Worm (Caenorhabditis elegans) whole organism, mixed stage, embryonic: ENCODE measurements around the gene copb-2.
A peak's percentile ranks its signal among the peaks of the same experiment; 100 is the strongest.

ENCODE experiments used
- M03D4.4 ChIP-seq: sonication (generic microtip); optimal IDR thresholded peaks from 2 replicates; lab custom pipeline; 2017; ENCODE audit warnings: mild to moderate bottlenecking, missing genetic modification characterization, missing compliant biosample characterization
- bed-3 ChIP-seq: fragments of 200-800 bp; sonication (Bioruptor generic); optimal IDR thresholded peaks from 3 replicates; lab custom pipeline; 2018; ENCODE audit warnings: mild to moderate bottlenecking, missing genetic modification characterization, moderate library complexity, missing compliant biosample characterization
- blmp-1 ChIP-seq: fragments of 150-350 bp; optimal IDR thresholded peaks from 2 replicates; lab custom pipeline; 2014; ENCODE audit warnings: missing biosample characterization, missing genetic modification characterization
- ceh-43 ChIP-seq: fragments of 200-800 bp; sonication (Bioruptor generic); optimal IDR thresholded peaks from 2 replicates; lab custom pipeline; 2018; ENCODE audit warnings: mild to moderate bottlenecking, missing genetic modification characterization, moderate library complexity, missing compliant biosample characterization
- ceh-83 ChIP-seq: fragments of 200-800 bp; sonication (Bioruptor generic); optimal IDR thresholded peaks from 2 replicates; lab custom pipeline; 2018; ENCODE audit warnings: mild to moderate bottlenecking, missing genetic modification characterization, missing compliant biosample characterization
- ces-1 ChIP-seq: fragments of 150-350 bp; optimal IDR thresholded peaks from 2 replicates; lab custom pipeline; 2014; ENCODE audit warnings: missing biosample characterization, missing genetic modification reagents, missing genetic modification characterization
- cnd-1 ChIP-seq: fragments of 200-800 bp; sonication (Bioruptor generic); optimal IDR thresholded peaks from 2 replicates; lab custom pipeline; 2018; ENCODE audit warnings: mild to moderate bottlenecking, missing genetic modification characterization, missing compliant biosample characterization
- drap-1 ChIP-seq: fragments of 200-800 bp; sonication (Bioruptor generic); optimal IDR thresholded peaks from 3 replicates; lab custom pipeline; 2018; ENCODE audit warnings: mild to moderate bottlenecking, missing genetic modification characterization, missing compliant biosample characterization
- elt-1 ChIP-seq: sonication (generic microtip); optimal IDR thresholded peaks from 2 replicates; lab custom pipeline; 2017; ENCODE audit warnings: missing genetic modification characterization, mild to moderate bottlenecking, missing compliant biosample characterization, antibody characterized with exemption, moderate library complexity, borderline replicate concordance; ENCODE audit not compliant: insufficient read depth
- elt-3 ChIP-seq: fragments of 150-350 bp; optimal IDR thresholded peaks from 2 replicates; lab custom pipeline; 2014; ENCODE audit warnings: missing biosample characterization, missing genetic modification characterization
- flh-1 ChIP-seq: fragments of 200-800 bp; sonication (Bioruptor generic); optimal IDR thresholded peaks from 2 replicates; lab custom pipeline; 2018; ENCODE audit warnings: mild to moderate bottlenecking, missing genetic modification characterization, moderate library complexity, missing compliant biosample characterization
- ham-2 ChIP-seq: fragments of 200-800 bp; sonication (Bioruptor generic); optimal IDR thresholded peaks from 2 replicates; lab custom pipeline; 2018; ENCODE audit warnings: mild to moderate bottlenecking, missing genetic modification characterization, missing compliant biosample characterization
- hlh-1 ChIP-seq: fragments of 150-350 bp; optimal IDR thresholded peaks from 2 replicates; lab custom pipeline; 2014; ENCODE audit warnings: missing biosample characterization, missing genetic modification reagents, missing genetic modification characterization
- lin-13 ChIP-seq: fragments of 150-350 bp; optimal IDR thresholded peaks from 2 replicates; lab custom pipeline; 2014; ENCODE audit warnings: missing biosample characterization, missing genetic modification characterization
- lin-32 ChIP-seq: fragments of 200-800 bp; sonication (Bioruptor generic); optimal IDR thresholded peaks from 2 replicates; lab custom pipeline; 2018; ENCODE audit warnings: mild to moderate bottlenecking, missing genetic modification characterization, missing compliant biosample characterization
- lsy-2 ChIP-seq: fragments of 150-350 bp; optimal IDR thresholded peaks from 2 replicates; lab custom pipeline; 2014; ENCODE audit warnings: missing biosample characterization, missing genetic modification characterization
- mab-5 ChIP-seq: fragments of 150-350 bp; optimal IDR thresholded peaks from 2 replicates; lab custom pipeline; 2014; ENCODE audit warnings: missing biosample characterization, missing genetic modification characterization
- mep-1 ChIP-seq: fragments of 150-350 bp; optimal IDR thresholded peaks from 2 replicates; lab custom pipeline; 2017; ENCODE audit warnings: missing biosample characterization, missing genetic modification reagents, missing genetic modification characterization, inconsistent platforms
- nhr-12 ChIP-seq: fragments of 150-350 bp; optimal IDR thresholded peaks from 2 replicates; lab custom pipeline; 2014; ENCODE audit warnings: missing biosample characterization, missing genetic modification characterization
- nhr-2 ChIP-seq: fragments of 150-350 bp; optimal IDR thresholded peaks from 2 replicates; lab custom pipeline; 2014; ENCODE audit warnings: missing biosample characterization, missing genetic modification characterization
- nhr-237 ChIP-seq: fragments of 150-350 bp; optimal IDR thresholded peaks from 2 replicates; lab custom pipeline; 2014; ENCODE audit warnings: missing biosample characterization, missing genetic modification characterization
- nhr-28 ChIP-seq: fragments of 150-350 bp; optimal IDR thresholded peaks from 2 replicates; lab custom pipeline; 2014; ENCODE audit warnings: missing biosample characterization, missing genetic modification characterization
- nhr-76 ChIP-seq: sonication (generic microtip); optimal IDR thresholded peaks from 2 replicates; lab custom pipeline; 2017; ENCODE audit warnings: missing biosample characterization, missing genetic modification characterization
- pha-4 ChIP-seq: fragments of 150-350 bp; optimal IDR thresholded peaks from 2 replicates; lab custom pipeline; 2018; ENCODE audit warnings: missing biosample characterization, missing genetic modification reagents, missing genetic modification characterization
- sem-2 ChIP-seq: fragments of 200-800 bp; sonication (Bioruptor generic); optimal IDR thresholded peaks from 2 replicates; lab custom pipeline; 2018; ENCODE audit warnings: mild to moderate bottlenecking, missing genetic modification characterization, missing compliant biosample characterization
- snpc-4 ChIP-seq: fragments of 150-350 bp; optimal IDR thresholded peaks from 2 replicates; lab custom pipeline; 2014; ENCODE audit warnings: missing biosample characterization, missing genetic modification characterization
- sptf-1 ChIP-seq: sonication (generic microtip); optimal IDR thresholded peaks from 2 replicates; lab custom pipeline; 2017; ENCODE audit warnings: mild to moderate bottlenecking, missing genetic modification characterization, moderate library complexity, missing compliant biosample characterization
- tbx-8 ChIP-seq: fragments of 200-800 bp; sonication (Bioruptor generic); optimal IDR thresholded peaks from 2 replicates; lab custom pipeline; 2018; ENCODE audit warnings: mild to moderate bottlenecking, missing genetic modification characterization, moderate library complexity, missing compliant biosample characterization
- unc-120 ChIP-seq: sonication (generic microtip); optimal IDR thresholded peaks from 2 replicates; lab custom pipeline; 2017; ENCODE audit warnings: missing genetic modification characterization, missing compliant biosample characterization; ENCODE audit not compliant: poor library complexity, severe bottlenecking
- unc-39 ChIP-seq: fragments of 150-350 bp; optimal IDR thresholded peaks from 2 replicates; lab custom pipeline; 2014; ENCODE audit warnings: missing biosample characterization, missing genetic modification characterization
- zip-8 ChIP-seq: fragments of 150-350 bp; optimal IDR thresholded peaks from 2 replicates; lab custom pipeline; 2014; ENCODE audit warnings: missing biosample characterization, missing genetic modification characterization
- ztf-11 ChIP-seq: fragments of 150-350 bp; optimal IDR thresholded peaks from 2 replicates; lab custom pipeline; 2014; ENCODE audit warnings: missing biosample characterization, missing genetic modification characterization

The copb-2 gene

ce11 chrIV:9477135-9477928 is 17.8 kb downstream of the copb-2 start, which contains the start of gene wrt-3 (continued):
- no peak for TF ChIP-seq hlh-1 (tag; lab: Kevin White, UChicago)
- peak; percentile 95 for TF ChIP-seq tbx-8
- no peak for TF ChIP-seq nhr-237
- TF ChIP-seq ceh-83, result peak; percentile 98

ce11 chrIV:9480936-9481335 is 21.4 kb downstream of the copb-2 start, which contains the start of gene cng-3:
Gene cng-3, minus strand, starts transcription at chrIV:9481037.
- TF ChIP-seq ceh-43 (GFP tag; lab: Kevin White, UChicago) (no peak), blmp-1 (tag; lab: Kevin White, UChicago) (no peak), M03D4.4 (no peak), nhr-2 (tag; lab: Kevin White, UChicago) (no peak), lsy-2 (tag; lab: Kevin White, UChicago) (no peak), nhr-12 (tag; lab: Kevin White, UChicago) (no peak), tbx-8 (no peak), ces-1 (no peak), flh-1 (GFP tag; lab: Kevin White, UChicago) (no peak), elt-3 (no peak)

- no peak for TF ChIP-seq nhr-2 (tag; lab: Kevin White, UChicago)
- no peak for TF ChIP-seq blmp-1 (tag; lab: Kevin White, UChicago)
- TF ChIP-seq sptf-1 (tag; lab: Kevin White, UChicago), result no peak
- TF ChIP-seq drap-1 (GFP tag; lab: Kevin White, UChicago), result no peak
- no peak for TF ChIP-seq ham-2 (GFP tag; lab: Kevin White, UChicago)
- no peak for TF ChIP-seq elt-1 (tag; lab: Kevin White, UChicago)
- TF ChIP-seq sem-2 (GFP tag; lab: Kevin White, UChicago), result no peak
- TF ChIP-seq bed-3 (GFP tag; lab: Kevin White, UChicago), result no peak
- TF ChIP-seq nhr-76, result no peak
- TF ChIP-seq M03D4.4, result no peak
- TF ChIP-seq nhr-28 (tag; lab: Kevin White, UChicago), result no peak
- no peak for TF ChIP-seq ztf-11
- no peak for TF ChIP-seq flh-1 (GFP tag; lab: Kevin White, UChicago)
Observed at ce11 chrIV:9485040-9485439, 25.5 kb downstream of the copb-2 start, which contains the start of gene gadr-2. Gene gadr-2, minus strand, starts transcription at chrIV:9485140.

ce11 chrIV:9485972-9486371 is 26.4 kb downstream of the copb-2 start, which contains the start of gene sru-2:
Gene sru-2, plus strand, starts transcription at chrIV:9486272.
- TF ChIP-seq lsy-2 (tag; lab: Kevin White, UChicago) (no peak), sem-2 (GFP tag; lab: Kevin White, UChicago) (no peak), flh-1 (GFP tag; lab: Kevin White, UChicago) (no peak), tbx-8 (no peak), snpc-4 (no peak), hlh-1 (tag; lab: Kevin White, UChicago) (no peak)

ce11 chrIV:9486779-9487178 is 27.2 kb downstream of the copb-2 start:
- TF ChIP-seq flh-1 (GFP tag; lab: Kevin White, UChicago) (no peak), unc-39 (tag; lab: Kevin White, UChicago) (no peak), nhr-28 (tag; lab: Kevin White, UChicago) (no peak), ham-2 (GFP tag; lab: Kevin White, UChicago) (no peak), unc-120 (tag; lab: Kevin White, UChicago) (no peak), nhr-2 (tag; lab: Kevin White, UChicago) (no peak), sem-2 (GFP tag; lab: Kevin White, UChicago) (no peak), lsy-2 (tag; lab: Kevin White, UChicago) (no peak), pha-4 (no peak), elt-1 (tag; lab: Kevin White, UChicago) (no peak), ceh-43 (GFP tag; lab: Kevin White, UChicago) (no peak), hlh-1 (tag; lab: Kevin White, UChicago) (no peak)

ce11 chrIV:9488315-9488714 is 28.8 kb downstream of the copb-2 start, which contains the start of gene sru-1:
Gene sru-1, plus strand, starts transcription at chrIV:9488615.
- TF ChIP-seq lin-13 (tag; lab: Kevin White, UChicago), result no peak
- TF ChIP-seq nhr-28 (tag; lab: Kevin White, UChicago), result no peak
- no peak for TF ChIP-seq sptf-1 (tag; lab: Kevin White, UChicago)
- TF ChIP-seq ceh-43 (GFP tag; lab: Kevin White, UChicago), result no peak
- TF ChIP-seq lsy-2 (tag; lab: Kevin White, UChicago), result no peak
- no peak for TF ChIP-seq elt-1 (tag; lab: Kevin White, UChicago)
- TF ChIP-seq flh-1 (GFP tag; lab: Kevin White, UChicago), result no peak
- no peak for TF ChIP-seq lin-32
- no peak for TF ChIP-seq nhr-237
- no peak for TF ChIP-seq mep-1 (tag; lab: Kevin White, UChicago)
- no peak for TF ChIP-seq cnd-1 (tag; lab: Kevin White, UChicago)
- no peak for TF ChIP-seq bed-3 (GFP tag; lab: Kevin White, UChicago)
- TF ChIP-seq elt-3, result no peak
- no peak for TF ChIP-seq M03D4.4
- no peak for TF ChIP-seq nhr-12 (tag; lab: Kevin White, UChicago)
- TF ChIP-seq zip-8 (tag; lab: Kevin White, UChicago), result no peak
- no peak for TF ChIP-seq nhr-2 (tag; lab: Kevin White, UChicago)
- TF ChIP-seq mab-5 (tag; lab: Kevin White, UChicago), result no peak
- TF ChIP-seq, all 35 proteins: peak for 0
